Fruit fly (Drosophila melanogaster): ENCODE results near the gene DCTN1-p150.

DNA sequence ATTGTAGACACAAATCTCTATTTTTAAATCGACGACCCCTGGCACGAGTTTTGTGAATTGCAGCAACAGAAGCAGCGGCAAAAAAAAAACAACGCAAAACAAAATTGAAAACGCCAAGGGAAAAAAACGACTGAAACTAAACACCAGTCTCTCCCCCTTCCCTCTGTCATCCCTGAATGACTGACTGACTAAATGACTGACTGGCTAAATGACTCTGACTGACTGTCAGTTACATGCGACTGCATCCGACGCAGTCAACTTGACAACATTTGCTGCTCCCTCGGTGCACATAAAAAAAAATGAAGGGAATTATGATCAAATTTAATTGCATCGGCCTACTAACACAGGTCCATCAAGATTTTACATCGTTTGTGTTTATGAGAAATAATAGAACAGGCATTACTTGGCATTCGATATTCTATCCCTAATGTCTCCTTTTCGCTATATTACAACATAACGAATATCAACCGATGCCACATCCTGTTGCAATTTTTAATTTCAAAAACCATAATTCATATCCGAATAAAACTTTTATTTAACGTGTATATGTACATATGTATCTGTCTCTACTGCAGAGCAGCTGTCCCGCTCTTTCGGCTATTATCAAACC, 11.5 kb upstream of the DCTN1-p150 start:
- TF ChIP-seq Abd-B (GFP tag; optimal IDR thresholded peaks at IDR 0.05) (no peak), psq (GFP tag; optimal IDR thresholded peaks at IDR 0.05) (no peak), GATAd (GFP tag; optimal IDR thresholded peaks at IDR 0.05) (no peak), fru (GFP tag; optimal IDR thresholded peaks at IDR 0.05) (peak; percentile 36), CG9705 (GFP tag; optimal IDR thresholded peaks at IDR 0.05) (no peak), rgr (GFP tag; optimal IDR thresholded peaks at IDR 0.05) (no peak), dl (GFP tag; optimal IDR thresholded peaks at IDR 0.05; ENCODE audit: insufficient read depth in 1 of 2, partially characterized antibody in 2 of 2) (no peak)
